Worm (Caenorhabditis elegans) whole organism, L4/young adult: ENCODE data around the gene ugt-11.

Experiments
- W03F9.2 ChIP-seq: fragments of 150-350 bp; optimal IDR thresholded peaks from 2 replicates; lab custom pipeline; 2014; ENCODE audit warnings: missing biosample characterization, missing genetic modification characterization
- dao-5 ChIP-seq: sonication (generic microtip); optimal IDR thresholded peaks from 2 replicates; lab custom pipeline; 2016; ENCODE audit warnings: missing genotype, missing genetic modification characterization, moderate library complexity, missing compliant biosample characterization
- him-1 ChIP-seq: sonication (generic microtip); optimal IDR thresholded peaks from 2 replicates; lab custom pipeline; 2016; ENCODE audit warnings: missing genotype, missing genetic modification reagents, missing genetic modification characterization, missing compliant biosample characterization

ce11 chrV:4926371-4926770 is 31.5 kb upstream of the ugt-11 start, which contains the start of gene srh-21:
- TF ChIP-seq him-1 (tag; lab: Kevin White, UChicago) (no peak), dao-5 (tag; lab: Kevin White, UChicago) (no peak), W03F9.2 (no peak)
